Worm (Caenorhabditis elegans): ENCODE data around the gene R10E4.11.
A peak's percentile ranks its signal among the peaks of the same experiment; 100 is the strongest.

Gene R10E4.11

ce11 chrIII:4323120-4323519, 22.3 kb upstream of the R10E4.11 start:
- peak; percentile 5 for TF ChIP-seq sem-4 (tag; optimal IDR thresholded peaks at IDR 0.05)
- TF ChIP-seq lsy-2 (tag; optimal IDR thresholded peaks at IDR 0.05), result peak in 1 of 2 experiments; percentile 54
- peak; percentile 70 for TF ChIP-seq F13H6.1 (tag; optimal IDR thresholded peaks at IDR 0.05)
- TF ChIP-seq nhr-10 (tag; optimal IDR thresholded peaks at IDR 0.05), result no peak
- peak; percentile 85 for TF ChIP-seq unc-55 (GFP tag; optimal IDR thresholded peaks at IDR 0.05)
- peak; percentile 43 for TF ChIP-seq sma-9 (GFP tag; optimal IDR thresholded peaks at IDR 0.05)
- TF ChIP-seq sma-9 (tag; optimal IDR thresholded peaks at IDR 0.05), result no peak
- TF ChIP-seq lin-13 (GFP tag; optimal IDR thresholded peaks at IDR 0.05), result no peak
- no peak for TF ChIP-seq nhr-25 (tag; optimal IDR thresholded peaks at IDR 0.05)
- TF ChIP-seq mab-5 (tag; optimal IDR thresholded peaks at IDR 0.05), result peak; percentile 72
- peak; percentile 79 for TF ChIP-seq C34F6.9 (tag; optimal IDR thresholded peaks at IDR 0.05)
- no peak for TF ChIP-seq nhr-21 (tag; optimal IDR thresholded peaks at IDR 0.05)
- peak; percentile 6 for TF ChIP-seq nhr-129 (tag; optimal IDR thresholded peaks at IDR 0.05)
- peak; percentile 31 for TF ChIP-seq crh-2 (tag; optimal IDR thresholded peaks at IDR 0.05)
- no peak for TF ChIP-seq mbf-1 (tag; optimal IDR thresholded peaks at IDR 0.05)
- peak; percentile 1 for TF ChIP-seq zag-1 (tag; optimal IDR thresholded peaks at IDR 0.05)

DNA sequence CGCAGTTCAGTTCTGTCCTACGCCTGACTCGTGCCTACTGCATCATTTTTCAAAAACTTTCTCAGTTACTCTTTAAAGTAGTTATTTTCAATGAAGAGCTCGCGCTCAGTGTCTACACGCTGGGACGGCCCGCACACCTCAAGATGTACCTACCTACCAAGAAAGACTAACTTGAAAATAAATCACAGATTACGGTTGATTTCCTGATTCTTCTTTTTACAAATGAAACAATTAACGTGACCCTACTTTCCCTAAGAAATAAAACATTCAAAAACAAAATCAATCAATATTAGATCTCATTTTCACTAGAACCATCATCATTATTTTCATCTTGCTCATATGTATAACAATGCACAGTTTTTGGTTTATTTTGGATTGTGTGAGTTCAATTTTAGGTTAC, 20.6 kb upstream of the R10E4.11 start, which contains the start of gene H38K22.7:
H38K22.7 (plus strand) TSS at position 301 of the 400 bp plus-strand sequence.
- TF ChIP-seq peb-1 (tag; optimal IDR thresholded peaks at IDR 0.05) (no peak), aly-2 (tag; optimal IDR thresholded peaks at IDR 0.05) (no peak), ztf-4 (tag; optimal IDR thresholded peaks at IDR 0.05) (no peak), snpc-4 (tag; optimal IDR thresholded peaks at IDR 0.05) (no peak), ztf-1 (GFP tag; conservative IDR thresholded peaks at IDR 0.05) (no peak), nhr-23 (tag; optimal IDR thresholded peaks at IDR 0.05) (no peak), ztf-11 (tag; optimal IDR thresholded peaks at IDR 0.05) (no peak), nhr-11 (tag; optimal IDR thresholded peaks at IDR 0.05) (no peak), ceh-82 (tag; optimal IDR thresholded peaks at IDR 0.05) (no peak), nhr-77 (tag; optimal IDR thresholded peaks at IDR 0.05) (no peak), fos-1 (tag; optimal IDR thresholded peaks at IDR 0.05) (no peak), lin-11 (tag; optimal IDR thresholded peaks at IDR 0.05) (no peak), nhr-25 (tag; optimal IDR thresholded peaks at IDR 0.05) (no peak), lin-13 (GFP tag; optimal IDR thresholded peaks at IDR 0.05) (no peak), zag-1 (tag; optimal IDR thresholded peaks at IDR 0.05) (no peak), nhr-129 (tag; optimal IDR thresholded peaks at IDR 0.05) (no peak), ZK546.5 (tag; optimal IDR thresholded peaks at IDR 0.05) (no peak), sma-9 (GFP tag; optimal IDR thresholded peaks at IDR 0.05) (no peak), sma-9 (tag; optimal IDR thresholded peaks at IDR 0.05) (no peak), F13H6.1 (tag; optimal IDR thresholded peaks at IDR 0.05) (no peak)

DNA sequence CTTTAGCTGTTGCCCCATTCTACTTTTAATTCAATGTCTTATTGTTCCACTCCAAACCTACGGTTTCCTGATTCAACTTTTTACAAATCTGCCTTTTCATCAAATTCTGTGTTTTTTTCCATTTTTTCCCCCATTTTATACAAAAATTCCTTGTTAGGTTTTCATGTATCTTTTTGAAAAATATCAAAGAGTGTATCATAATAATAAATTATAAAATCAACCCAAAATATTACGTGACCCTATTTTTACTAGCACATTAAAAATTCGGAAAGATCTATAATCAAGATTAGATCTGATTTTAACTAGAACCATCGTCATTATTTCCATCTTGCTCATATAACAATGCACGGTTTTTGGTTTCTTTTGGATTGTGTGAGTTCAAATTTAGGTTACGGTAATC, 19.3 kb upstream of the R10E4.11 start, which contains the start of gene H38K22.6:
H38K22.6 (plus strand) TSS at position 301 of the 400 bp plus-strand sequence.
- TF ChIP-seq zag-1 (tag; optimal IDR thresholded peaks at IDR 0.05), result no peak
- no peak for TF ChIP-seq mbf-1 (tag; optimal IDR thresholded peaks at IDR 0.05)
- no peak for TF ChIP-seq peb-1 (tag; optimal IDR thresholded peaks at IDR 0.05)
- TF ChIP-seq sma-9 (GFP tag; optimal IDR thresholded peaks at IDR 0.05), result no peak
- TF ChIP-seq sma-9 (tag; optimal IDR thresholded peaks at IDR 0.05), result no peak
- TF ChIP-seq R02D3.7 (tag; optimal IDR thresholded peaks at IDR 0.05), result no peak
- TF ChIP-seq unc-39 (tag; optimal IDR thresholded peaks at IDR 0.05), result no peak
- TF ChIP-seq F13H6.1 (tag; optimal IDR thresholded peaks at IDR 0.05), result no peak
- no peak for TF ChIP-seq ceh-16 (tag; optimal IDR thresholded peaks at IDR 0.05)
- no peak for TF ChIP-seq ZK546.5 (tag; optimal IDR thresholded peaks at IDR 0.05)
- no peak for TF ChIP-seq nhr-21 (tag; optimal IDR thresholded peaks at IDR 0.05)
- no peak for TF ChIP-seq lin-11 (tag; optimal IDR thresholded peaks at IDR 0.05)
- TF ChIP-seq mab-5 (tag; optimal IDR thresholded peaks at IDR 0.05), result no peak
- TF ChIP-seq aly-2 (tag; optimal IDR thresholded peaks at IDR 0.05), result no peak
- TF ChIP-seq ztf-1 (GFP tag; conservative IDR thresholded peaks at IDR 0.05), result no peak

DNA sequence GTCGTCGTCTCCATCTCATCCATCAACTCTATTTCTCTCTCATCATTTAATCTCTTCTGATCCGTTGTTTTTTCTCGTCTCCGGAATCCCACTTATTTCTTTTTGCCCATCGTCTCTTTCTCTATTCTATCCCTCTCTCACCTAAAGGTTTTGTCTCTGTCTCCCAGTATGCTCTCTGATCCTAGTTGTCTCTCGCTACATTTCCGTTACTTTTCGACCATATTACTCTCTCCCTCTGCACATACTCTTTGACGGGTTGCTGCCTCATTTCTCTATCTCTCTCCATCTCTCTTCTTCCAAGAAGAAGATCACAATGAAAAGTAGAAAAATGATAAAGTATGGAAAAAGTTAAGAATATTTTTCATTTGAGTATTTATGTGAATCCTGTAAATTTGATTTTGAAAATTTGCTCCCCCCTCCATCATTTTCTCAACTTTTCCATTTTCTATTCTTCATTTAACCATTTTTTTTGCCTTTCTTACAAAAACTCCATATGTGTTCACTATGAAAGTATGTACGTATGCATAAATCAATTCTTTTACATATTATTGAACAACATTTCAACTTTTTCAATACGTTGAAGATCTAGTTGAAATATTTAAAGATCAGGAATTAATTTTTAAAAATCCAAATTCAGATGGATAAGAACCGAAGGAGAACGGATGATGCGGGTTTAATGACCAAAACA, 16.4 kb upstream of the R10E4.11 start, which contains the start of gene tag-131:
tag-131 (plus strand) TSS at position 638 of the 688 bp plus-strand sequence.
- TF ChIP-seq elt-1 (tag; optimal IDR thresholded peaks at IDR 0.05) (no peak), F13H6.1 (tag; optimal IDR thresholded peaks at IDR 0.05) (peak; percentile 64), lsy-2 (tag; optimal IDR thresholded peaks at IDR 0.05) (peak in 1 of 2 experiments; percentile 56), crh-2 (tag; optimal IDR thresholded peaks at IDR 0.05) (peak; percentile 30), skn-1 (tag; optimal IDR thresholded peaks at IDR 0.05) (no peak), sma-9 (GFP tag; optimal IDR thresholded peaks at IDR 0.05) (peak; percentile 20), sma-9 (tag; optimal IDR thresholded peaks at IDR 0.05) (no peak), dmd-4 (tag; optimal IDR thresholded peaks at IDR 0.05) (no peak), nhr-129 (tag; optimal IDR thresholded peaks at IDR 0.05) (peak; percentile 46), nhr-6 (tag; optimal IDR thresholded peaks at IDR 0.05) (peak; percentile 34), nhr-21 (tag; optimal IDR thresholded peaks at IDR 0.05) (peak; percentile 56), blmp-1 (tag; optimal IDR thresholded peaks at IDR 0.05; ENCODE audit: insufficient read depth) (no peak), fos-1 (tag; optimal IDR thresholded peaks at IDR 0.05) (peak; percentile 11), C34F6.9 (tag; optimal IDR thresholded peaks at IDR 0.05) (peak; percentile 67), alr-1 (tag; optimal IDR thresholded peaks at IDR 0.05) (no peak)

Measured in whole organism, L2 larva.